Worm (Caenorhabditis elegans): ENCODE measurements around the gene arrd-9.

DNA sequence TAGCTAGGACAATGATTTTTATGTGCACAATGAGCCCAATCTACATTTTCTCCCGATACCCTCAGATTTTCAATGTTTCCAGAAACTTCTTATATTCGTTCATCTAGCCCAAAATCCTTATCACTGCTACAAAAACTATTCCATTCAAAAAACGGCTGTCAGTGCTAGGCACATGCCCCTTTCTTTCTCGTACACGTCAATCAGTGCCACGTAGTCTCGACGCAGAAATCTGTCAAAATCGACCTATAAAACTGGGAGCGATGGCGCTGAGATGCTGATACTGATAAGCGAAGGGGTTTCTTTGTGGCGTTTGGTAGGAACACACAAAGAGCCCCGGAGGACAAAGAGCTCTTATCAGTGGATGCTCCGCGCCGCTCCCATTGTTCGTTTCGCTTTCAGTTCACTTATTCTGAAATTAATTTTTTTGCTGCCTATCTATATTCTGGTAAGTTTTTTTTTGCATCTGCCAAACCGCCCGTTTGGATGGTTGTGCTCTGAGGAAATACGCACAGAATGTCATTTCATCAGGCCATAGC, 38.2 kb upstream of the arrd-9 start, which contains the start of gene srh-70:
- TF ChIP-seq flt-1 (GFP tag; IDR thresholded peaks at IDR 0.05) (no peak), med-1 (GFP tag; optimal IDR thresholded peaks at IDR 0.05; ENCODE audit: insufficient read depth) (no peak), cog-1 (tag; optimal IDR thresholded peaks at IDR 0.05) (no peak), ref-1 (GFP tag; conservative IDR thresholded peaks at IDR 0.05) (no peak)
